Fruit fly (Drosophila melanogaster) whole organism, embryonic: ENCODE data around the gene CG42591.

ENCODE experiments used
- Adf1 ChIP-seq: fragments of 200-800 bp; sonication (Bioruptor generic); IDR thresholded peaks from 2 replicates; pipeline ENCODE4 v1.3.6; 2022; ENCODE audit warnings: missing biosample characterization, missing genetic modification characterization
- CG10979 ChIP-seq: fragments of 200-800 bp; sonication (Bioruptor generic); optimal IDR thresholded peaks from 2 replicates; lab custom pipeline; 2018; ENCODE audit warnings: missing biosample characterization, mild to moderate bottlenecking, missing genetic modification characterization, moderate library complexity
- CG11247 ChIP-seq: fragments of 200-800 bp; sonication (Bioruptor generic); IDR thresholded peaks from 2 replicates; pipeline ENCODE4 v1.3.6; 2022; ENCODE audit warnings: missing biosample characterization, missing genetic modification characterization
- CG11456 ChIP-seq: fragments of 200-800 bp; sonication (Bioruptor generic); IDR thresholded peaks from 3 replicates; pipeline ENCODE4 v1.3.6; 2022; ENCODE audit warnings: missing biosample characterization, missing genetic modification characterization
- CG12155 ChIP-seq: fragments of 200-800 bp; sonication (Bioruptor generic); optimal IDR thresholded peaks from 3 replicates; lab custom pipeline; 2016; ENCODE audit warnings: missing biosample characterization, missing genetic modification characterization
- CG12659 ChIP-seq: fragments of 200-800 bp; sonication (Bioruptor generic); optimal IDR thresholded peaks from 3 replicates; lab custom pipeline; 2017; ENCODE audit warnings: mild to moderate bottlenecking, missing biosample characterization, missing genetic modification reagents, missing genetic modification characterization
- CG12769 ChIP-seq: fragments of 200-800 bp; sonication (Bioruptor generic); optimal IDR thresholded peaks from 2 replicates; lab custom pipeline; 2019; ENCODE audit warnings: missing biosample characterization, mild to moderate bottlenecking, missing genetic modification characterization, moderate library complexity
- CG13894 ChIP-seq: fragments of 200-800 bp; sonication (Bioruptor generic); optimal IDR thresholded peaks from 3 replicates; lab custom pipeline; 2018; ENCODE audit warnings: missing biosample characterization, mild to moderate bottlenecking, missing genetic modification characterization, moderate library complexity
- CG15073 ChIP-seq: fragments of 200-800 bp; sonication (Bioruptor generic); optimal IDR thresholded peaks from 2 replicates; lab custom pipeline; 2016; ENCODE audit warnings: missing biosample characterization, missing genetic modification characterization
- CG15514 ChIP-seq: fragments of 200-800 bp; sonication (Bioruptor generic); optimal IDR thresholded peaks from 3 replicates; lab custom pipeline; 2017; ENCODE audit warnings: missing biosample characterization, missing genetic modification characterization, mild to moderate bottlenecking, moderate library complexity, missing genetic modification reagents
- CG15601 ChIP-seq: fragments of 200-800 bp; sonication (Bioruptor generic); optimal IDR thresholded peaks from 3 replicates; lab custom pipeline; 2019; ENCODE audit warnings: missing biosample characterization, mild to moderate bottlenecking, missing genetic modification characterization, moderate library complexity
- CG18011 ChIP-seq: fragments of 200-800 bp; sonication (Bioruptor generic); optimal IDR thresholded peaks from 2 replicates; lab custom pipeline; 2017; ENCODE audit warnings: missing biosample characterization, missing genetic modification characterization, mild to moderate bottlenecking, moderate library complexity, missing genotype
- CG3065 ChIP-seq: fragments of 200-800 bp; sonication (Bioruptor generic); optimal IDR thresholded peaks from 2 replicates; lab custom pipeline; 2016; ENCODE audit warnings: missing biosample characterization, missing genetic modification characterization
- CG3163 ChIP-seq: fragments of 200-800 bp; sonication (Bioruptor generic); optimal IDR thresholded peaks from 3 replicates; lab custom pipeline; 2016; ENCODE audit warnings: missing biosample characterization, missing genetic modification characterization
- CG32532 ChIP-seq: fragments of 200-800 bp; sonication (Bioruptor generic); IDR thresholded peaks from 2 replicates; pipeline ENCODE4 v1.3.6; 2022; ENCODE audit warnings: missing biosample characterization, missing genetic modification characterization
- CG4820 ChIP-seq: fragments of 200-800 bp; sonication (Bioruptor generic); optimal IDR thresholded peaks from 3 replicates; lab custom pipeline; 2016; ENCODE audit warnings: missing biosample characterization, missing genetic modification characterization
- CG6254 ChIP-seq: fragments of 200-800 bp; sonication (Bioruptor generic); optimal IDR thresholded peaks from 3 replicates; lab custom pipeline; 2017; ENCODE audit warnings: mild to moderate bottlenecking, missing biosample characterization, missing genetic modification reagents, missing genetic modification characterization
- CG6689 ChIP-seq: fragments of 200-800 bp; sonication (Bioruptor generic); IDR thresholded peaks from 2 replicates; pipeline ENCODE4 v1.3.6; 2022; ENCODE audit warnings: missing biosample characterization, missing genetic modification characterization
- CHES-1-like ChIP-seq: fragments of 200-800 bp; sonication (Bioruptor generic); optimal IDR thresholded peaks from 2 replicates; lab custom pipeline; 2016; ENCODE audit warnings: missing biosample characterization, missing genetic modification characterization
- D19B ChIP-seq: fragments of 200-800 bp; sonication (Bioruptor generic); optimal IDR thresholded peaks from 2 replicates; lab custom pipeline; 2017; ENCODE audit warnings: missing biosample characterization, mild to moderate bottlenecking, missing genetic modification characterization
- Dref ChIP-seq: fragments of 200-800 bp; sonication (Bioruptor generic); IDR thresholded peaks from 2 replicates; pipeline ENCODE4 v1.3.6; 2022; ENCODE audit warnings: missing biosample characterization, missing genetic modification characterization
- E2f2 ChIP-seq: fragments of 200-800 bp; sonication (Bioruptor generic); IDR thresholded peaks from 2 replicates; pipeline ENCODE4 v1.3.6; 2022; ENCODE audit warnings: missing biosample characterization, missing genetic modification characterization
- HmgZ ChIP-seq: fragments of 200-800 bp; sonication (Bioruptor generic); optimal IDR thresholded peaks from 2 replicates; lab custom pipeline; 2018; ENCODE audit warnings: missing biosample characterization, mild to moderate bottlenecking, missing genetic modification characterization
- Med ChIP-seq: fragments of 200-800 bp; sonication (Bioruptor generic); peaks from one replicate; lab custom pipeline; 2016; ENCODE audit warnings: missing biosample characterization, missing genetic modification characterization, mild to moderate bottlenecking, inconsistent platforms, moderate library complexity
- Meics ChIP-seq: fragments of 200-800 bp; sonication (Bioruptor generic); optimal IDR thresholded peaks from 2 replicates; lab custom pipeline; 2017; ENCODE audit warnings: missing biosample characterization, mild to moderate bottlenecking, missing genetic modification characterization
- Nf-YC ChIP-seq: fragments of 200-800 bp; optimal IDR thresholded peaks from 3 replicates; lab custom pipeline; 2019; ENCODE audit warnings: missing biosample characterization, mild to moderate bottlenecking, missing genetic modification characterization, moderate library complexity
- Rfx ChIP-seq: fragments of 200-800 bp; sonication (Bioruptor generic); IDR thresholded peaks from 2 replicates; pipeline ENCODE4 v1.3.6; 2022; ENCODE audit warnings: missing biosample characterization, missing genetic modification characterization
- Trl ChIP-seq, 3 experiments: fragments of >200 bp in 2 of 3; fragments of 200-800 bp in 1 of 3; sonication (Bioruptor generic) in 1 of 3; optimal IDR thresholded peaks; 2 replicates in 1 of 3; 3 replicates in 2 of 3; lab custom pipeline; 2016 to 2017; ENCODE audit warnings: missing biosample characterization in 1 of 3, missing genetic modification characterization in 1 of 3
- Xrp1 ChIP-seq: fragments of 200-800 bp; sonication (Bioruptor generic); IDR thresholded peaks from 2 replicates; pipeline ENCODE4 v1.3.6; 2022; ENCODE audit warnings: missing biosample characterization, missing genetic modification characterization
- chinmo ChIP-seq: fragments of 200-800 bp; sonication (Bioruptor generic); IDR thresholded peaks from 4 replicates; pipeline ENCODE4 v1.3.6; 2022; ENCODE audit warnings: missing biosample characterization, missing genetic modification characterization; ENCODE audit not compliant: partially characterized antibody
- chm ChIP-seq: fragments of 200-800 bp; sonication (Bioruptor generic); IDR thresholded peaks from 2 replicates; pipeline ENCODE4 v1.3.6; 2022; ENCODE audit warnings: missing biosample characterization, missing genetic modification characterization
- crol ChIP-seq: fragments of 200-800 bp; sonication (Bioruptor generic); IDR thresholded peaks from 2 replicates; pipeline ENCODE4 v1.3.6; 2022; ENCODE audit warnings: missing biosample characterization, missing genetic modification characterization
- cwo ChIP-seq: fragments of 200-800 bp; sonication (Bioruptor generic); optimal IDR thresholded peaks from 3 replicates; lab custom pipeline; 2017; ENCODE audit warnings: missing biosample characterization, missing genetic modification characterization, mild to moderate bottlenecking, moderate library complexity, missing genetic modification reagents
- dysf ChIP-seq: fragments of 200-800 bp; sonication (Bioruptor generic); IDR thresholded peaks from 3 replicates; pipeline ENCODE4 v1.3.6; 2022; ENCODE audit warnings: missing biosample characterization, missing genetic modification characterization
- gce ChIP-seq: fragments of 200-800 bp; sonication (Bioruptor generic); IDR thresholded peaks from 3 replicates; pipeline ENCODE4 v1.3.6; 2022; ENCODE audit warnings: missing biosample characterization, missing genetic modification characterization
- gsb-n ChIP-seq: fragments of 200-800 bp; sonication (Bioruptor generic); optimal IDR thresholded peaks from 3 replicates; lab custom pipeline; 2018; ENCODE audit warnings: missing biosample characterization, mild to moderate bottlenecking, missing genetic modification characterization
- hkb ChIP-seq, 2 experiments: fragments of 200-800 bp in 1 of 2; fragments of >200 bp in 1 of 2; sonication (Bioruptor generic) in 1 of 2; IDR thresholded peaks in 1 of 2; optimal IDR thresholded peaks in 1 of 2; 2 replicates each; pipeline versions ENCODE4 v1.3.6 to Lab custom; 2017 to 2022; ENCODE audit warnings: missing biosample characterization in 1 of 2, missing genetic modification characterization in 1 of 2
- hth ChIP-seq: fragments of >200 bp; optimal IDR thresholded peaks from 2 replicates; lab custom pipeline; 2017; ENCODE audit warnings: inconsistent platforms
- kni ChIP-seq: fragments of 200-800 bp; sonication (Bioruptor generic); optimal IDR thresholded peaks from 3 replicates; lab custom pipeline; 2017; ENCODE audit warnings: mild to moderate bottlenecking, missing biosample characterization, missing genetic modification reagents, missing genetic modification characterization
- lab ChIP-seq: fragments of 200-800 bp; sonication (Bioruptor generic); optimal IDR thresholded peaks from 3 replicates; lab custom pipeline; 2017; ENCODE audit warnings: missing biosample characterization, missing genetic modification characterization, mild to moderate bottlenecking, moderate library complexity, missing genetic modification reagents
- nau ChIP-seq: fragments of 200-800 bp; sonication (Bioruptor generic); optimal IDR thresholded peaks from 3 replicates; lab custom pipeline; 2017; ENCODE audit warnings: missing biosample characterization, mild to moderate bottlenecking, missing genetic modification characterization, missing genetic modification reagents
- oc ChIP-seq: fragments of 200-800 bp; sonication (Bioruptor generic); optimal IDR thresholded peaks from 2 replicates; lab custom pipeline; 2018; ENCODE audit warnings: missing biosample characterization, mild to moderate bottlenecking, missing genetic modification characterization, moderate library complexity
- onecut ChIP-seq: fragments of 200-800 bp; sonication (Bioruptor generic); IDR thresholded peaks from 2 replicates; pipeline ENCODE4 v1.3.6; 2022; ENCODE audit warnings: missing biosample characterization, missing genetic modification characterization
- pho ChIP-seq: fragments of 200-800 bp; sonication (Bioruptor generic); optimal IDR thresholded peaks from 2 replicates; lab custom pipeline; 2016; ENCODE audit warnings: missing biosample characterization, missing genetic modification characterization
- ranshi ChIP-seq: fragments of 200-800 bp; sonication (Bioruptor generic); IDR thresholded peaks from 2 replicates; pipeline ENCODE4 v1.3.6; 2022; ENCODE audit warnings: missing biosample characterization, missing genetic modification characterization
- row ChIP-seq: fragments of 200-800 bp; sonication (Bioruptor generic); IDR thresholded peaks from 3 replicates; pipeline ENCODE4 v1.3.6; 2022; ENCODE audit warnings: missing biosample characterization, missing genetic modification characterization
- schlank ChIP-seq: fragments of 200-800 bp; sonication (Bioruptor generic); optimal IDR thresholded peaks from 2 replicates; lab custom pipeline; 2018; ENCODE audit warnings: missing biosample characterization, mild to moderate bottlenecking, missing genetic modification characterization
- stwl ChIP-seq: fragments of 200-800 bp; sonication (Bioruptor generic); optimal IDR thresholded peaks from 3 replicates; lab custom pipeline; 2018; ENCODE audit warnings: missing biosample characterization, mild to moderate bottlenecking, missing genetic modification characterization, moderate library complexity
- vvl ChIP-seq: fragments of 200-800 bp; sonication (Bioruptor generic); IDR thresholded peaks from 2 replicates; pipeline ENCODE4 v1.3.6; 2022; ENCODE audit warnings: missing biosample characterization, missing genetic modification characterization

Gene CG42591

dm6 chr3L:8073872-8074271 lies 4.1 kb upstream of the CG42591 start:
- TF ChIP-seq CG12769 (tag; lab: Kevin White, UChicago) (peak; percentile 36), Dref (GFP tag; lab: Robert Waterston, UW) (no peak), HmgZ (peak; percentile 5), gce (GFP tag; lab: Robert Waterston, UW) (0 out of 3 replicates have a peak, but pooled peaks have one; percentile 26), D19B (GFP tag; lab: Kevin White, UChicago) (peak; percentile 41), chm (GFP tag; lab: Robert Waterston, UW) (0 out of 2 replicates have a peak, but pooled peaks have one; percentile 23), Adf1 (GFP tag; lab: Robert Waterston, UW) (0 out of 2 replicates have a peak, but pooled peaks have one; percentile 31), chinmo (GFP tag; lab: Robert Waterston, UW) (0 out of 4 replicates have a peak, but pooled peaks have one; percentile 26), ranshi (no peak), vvl (GFP tag; lab: Robert Waterston, UW) (peak; percentile 49; the same call in 1 of the 2 replicates), CG3163 (peak; percentile 50), Meics (GFP tag; lab: Kevin White, UChicago) (no peak), CG11456 (GFP tag; lab: Robert Waterston, UW) (no peak), oc (tag; lab: Kevin White, UChicago) (peak; percentile 16), row (peak; percentile 51; the same call in 2 of the 3 replicates), nau (GFP tag; lab: Kevin White, UChicago) (no peak), schlank (peak; percentile 6), CG6689 (GFP tag; lab: Robert Waterston, UW) (0 out of 2 replicates have a peak, but pooled peaks have one; percentile 15), CG15073 (peak; percentile 23), stwl (tag; lab: Kevin White, UChicago) (no peak), hkb (optimal IDR thresholded peaks at IDR 0.05; lab: Kevin White, UChicago) (no peak), hkb (GFP tag; IDR thresholded peaks at IDR 0.05; lab: Robert Waterston, UW) (0 out of 2 replicates have a peak, but pooled peaks have one; percentile 19), dysf (GFP tag; lab: Robert Waterston, UW) (0 out of 3 replicates have a peak, but pooled peaks have one; percentile 18), CG12659 (GFP tag; lab: Kevin White, UChicago) (no peak), Rfx (GFP tag; lab: Robert Waterston, UW) (peak; percentile 44; the same call in 1 of the 2 replicates), onecut (GFP tag; lab: Robert Waterston, UW) (peak; percentile 70), CG6254 (GFP tag; lab: Kevin White, UChicago) (no peak), cwo (GFP tag; lab: Kevin White, UChicago) (peak; percentile 3), CG11247 (GFP tag; lab: Robert Waterston, UW) (peak; percentile 38; the same call in 1 of the 2 replicates), CG10979 (tag; lab: Kevin White, UChicago) (no peak), CHES-1-like (GFP tag; lab: Kevin White, UChicago) (no peak), CG4820 (GFP tag; lab: Kevin White, UChicago) (no peak), Med (GFP tag; lab: Kevin White, UChicago) (peak; percentile 84), CG15514 (GFP tag; lab: Kevin White, UChicago) (peak; percentile 22), hth (lab: Kevin White, UChicago) (no peak), kni (GFP tag; lab: Kevin White, UChicago) (peak; percentile 67), lab (GFP tag; lab: Kevin White, UChicago) (peak; percentile 47), Nf-YC (no peak), gsb-n (no peak), crol (GFP tag; lab: Robert Waterston, UW) (peak; percentile 70), Xrp1 (GFP tag; lab: Robert Waterston, UW) (0 out of 2 replicates have a peak, but pooled peaks have one; percentile 12), Trl (optimal IDR thresholded peaks at IDR 0.05; lab: Kevin White, UChicago) (peak; percentile 10 to 43), Trl (GFP tag; optimal IDR thresholded peaks at IDR 0.05; lab: Kevin White, UChicago) (no peak), pho (no peak), CG13894 (tag; lab: Kevin White, UChicago) (peak; percentile 91), CG12155 (no peak), CG3065 (GFP tag; lab: Kevin White, UChicago) (no peak), CG15601 (no peak), CG18011 (GFP tag; lab: Kevin White, UChicago) (peak; percentile 60), E2f2 (GFP tag; lab: Robert Waterston, UW) (peak; percentile 18; the same call in 1 of the 2 replicates), CG32532 (GFP tag; lab: Robert Waterston, UW) (peak; percentile 44)
